Fruit fly (Drosophila melanogaster) whole organism, embryonic: ENCODE data around the gene CG12056.
A peak's percentile ranks its signal among the peaks of the same experiment; 100 is the strongest.

Experiments
- B-H2 ChIP-seq: fragments of 200-800 bp; sonication (Bioruptor generic); optimal IDR thresholded peaks from 2 replicates; lab custom pipeline; 2018; ENCODE audit warnings: missing biosample characterization, mild to moderate bottlenecking, missing genetic modification characterization
- BEAF-32 ChIP-seq: fragments of 200-800 bp; sonication (Bioruptor generic); optimal IDR thresholded peaks from 3 replicates; lab custom pipeline; 2017; ENCODE audit warnings: missing biosample characterization, missing genetic modification characterization, mild to moderate bottlenecking, moderate library complexity, missing genetic modification reagents
- CG10543 ChIP-seq: fragments of 200-800 bp; sonication (Bioruptor generic); optimal IDR thresholded peaks from 3 replicates; lab custom pipeline; 2017; ENCODE audit warnings: missing biosample characterization, mild to moderate bottlenecking, missing genetic modification characterization, moderate library complexity
- CG10959 ChIP-seq: fragments of 200-800 bp; sonication (Bioruptor generic); IDR thresholded peaks from 2 replicates; pipeline ENCODE4 v1.3.6; 2022; ENCODE audit warnings: missing biosample characterization, missing genetic modification characterization
- CG11085 ChIP-seq: fragments of 200-800 bp; sonication (Bioruptor generic); IDR thresholded peaks from 2 replicates; pipeline ENCODE4 v1.3.6; 2022; ENCODE audit warnings: missing biosample characterization, missing genetic modification characterization
- CG11093 ChIP-seq: fragments of 200-800 bp; sonication (Bioruptor generic); IDR thresholded peaks from 3 replicates; pipeline ENCODE4 v1.3.6; 2022; ENCODE audit warnings: missing biosample characterization, missing genetic modification characterization
- CG12104 ChIP-seq: fragments of 200-800 bp; sonication (Bioruptor generic); optimal IDR thresholded peaks from 3 replicates; lab custom pipeline; 2016; ENCODE audit warnings: missing biosample characterization, missing genetic modification characterization
- CG14050 ChIP-seq: fragments of 200-800 bp; sonication (Bioruptor generic); IDR thresholded peaks from 3 replicates; pipeline ENCODE4 v1.3.6; 2022; ENCODE audit warnings: missing biosample characterization, missing genetic modification characterization
- CG14441 ChIP-seq: fragments of 200-800 bp; sonication (Bioruptor generic); IDR thresholded peaks from 2 replicates; pipeline ENCODE4 v1.3.6; 2022; ENCODE audit warnings: missing biosample characterization, missing genetic modification characterization
- CG1603 ChIP-seq: fragments of 200-800 bp; sonication (Bioruptor generic); optimal IDR thresholded peaks from 2 replicates; lab custom pipeline; 2019; ENCODE audit warnings: missing biosample characterization, mild to moderate bottlenecking, missing genetic modification characterization, moderate library complexity
- CG18764 ChIP-seq: fragments of 200-800 bp; sonication (Bioruptor generic); optimal IDR thresholded peaks from 3 replicates; lab custom pipeline; 2016; ENCODE audit warnings: missing biosample characterization, missing genetic modification characterization
- CG42726 ChIP-seq: fragments of 200-800 bp; sonication (Bioruptor generic); IDR thresholded peaks from 2 replicates; pipeline ENCODE4 v1.3.6; 2022; ENCODE audit warnings: missing biosample characterization, missing genetic modification characterization; ENCODE audit not compliant: partially characterized antibody
- CG4328 ChIP-seq: fragments of 200-800 bp; sonication (Bioruptor generic); optimal IDR thresholded peaks from 3 replicates; lab custom pipeline; 2017; ENCODE audit warnings: missing biosample characterization, missing genetic modification reagents, missing genetic modification characterization
- CG4820 ChIP-seq: fragments of 200-800 bp; sonication (Bioruptor generic); optimal IDR thresholded peaks from 3 replicates; lab custom pipeline; 2016; ENCODE audit warnings: missing biosample characterization, missing genetic modification characterization
- CG4854 ChIP-seq: fragments of 200-800 bp; sonication (Bioruptor generic); optimal IDR thresholded peaks from 2 replicates; lab custom pipeline; 2016; ENCODE audit warnings: missing biosample characterization, missing genetic modification characterization, inconsistent platforms
- CG5245 ChIP-seq: fragments of 200-800 bp; sonication (Bioruptor generic); optimal IDR thresholded peaks from 3 replicates; lab custom pipeline; 2016; ENCODE audit warnings: missing biosample characterization, missing genetic modification characterization
- CG8290 ChIP-seq, 3 experiments: fragments of 200-800 bp; sonication (Bioruptor generic); optimal IDR thresholded peaks; 2 replicates each; lab custom pipeline; 2016 to 2019; ENCODE audit warnings: missing biosample characterization in 3 of 3, missing genetic modification characterization in 3 of 3, mild to moderate bottlenecking in 2 of 3, moderate library complexity in 1 of 3
- CG8478 ChIP-seq: fragments of >200 bp; optimal IDR thresholded peaks from 2 replicates; lab custom pipeline; 2018
- CG9932 ChIP-seq: fragments of 200-800 bp; sonication (Bioruptor generic); IDR thresholded peaks from 2 replicates; pipeline ENCODE4 v1.3.6; 2022; ENCODE audit warnings: missing biosample characterization, missing genetic modification characterization
- Dll ChIP-seq: fragments of 200-800 bp; sonication (Bioruptor generic); IDR thresholded peaks from 4 replicates; pipeline ENCODE4 v1.3.6; 2022; ENCODE audit warnings: missing biosample characterization, missing genetic modification characterization; ENCODE audit not compliant: partially characterized antibody
- Doc2 ChIP-seq: fragments of 200-800 bp; sonication (Bioruptor generic); IDR thresholded peaks from 2 replicates; pipeline ENCODE4 v1.3.6; 2022; ENCODE audit warnings: missing biosample characterization, missing genetic modification characterization
- Doc3 ChIP-seq: fragments of 200-800 bp; sonication (Bioruptor generic); IDR thresholded peaks from 3 replicates; pipeline ENCODE4 v1.3.6; 2022; ENCODE audit warnings: missing biosample characterization, missing genetic modification characterization; ENCODE audit not compliant: partially characterized antibody
- Dp ChIP-seq: fragments of 200-800 bp; sonication (Bioruptor generic); optimal IDR thresholded peaks from 2 replicates; lab custom pipeline; 2018; ENCODE audit warnings: missing biosample characterization, mild to moderate bottlenecking, missing genetic modification characterization, moderate library complexity
- Kr ChIP-seq: fragments of 200-800 bp; sonication (Bioruptor generic); optimal IDR thresholded peaks from 2 replicates; lab custom pipeline; 2017; ENCODE audit warnings: missing biosample characterization, mild to moderate bottlenecking, missing genetic modification characterization
- NFAT ChIP-seq: fragments of 200-800 bp; sonication (Bioruptor generic); IDR thresholded peaks from 2 replicates; pipeline ENCODE4 v1.3.6; 2022; ENCODE audit warnings: missing biosample characterization, missing genetic modification characterization
- NfI ChIP-seq: fragments of 200-800 bp; sonication (Bioruptor generic); optimal IDR thresholded peaks from 3 replicates; lab custom pipeline; 2018; ENCODE audit warnings: missing biosample characterization, mild to moderate bottlenecking, missing genetic modification characterization, moderate library complexity
- Xbp1 ChIP-seq: fragments of 200-800 bp; sonication (Bioruptor generic); optimal IDR thresholded peaks from 3 replicates; lab custom pipeline; 2016; ENCODE audit warnings: missing biosample characterization, mild to moderate bottlenecking, missing genetic modification characterization
- ab ChIP-seq: fragments of 200-800 bp; sonication (Bioruptor generic); optimal IDR thresholded peaks from 2 replicates; lab custom pipeline; 2016; ENCODE audit warnings: missing biosample characterization, missing genetic modification characterization
- ash1 ChIP-seq: fragments of 200-800 bp; sonication (Bioruptor generic); optimal IDR thresholded peaks from 2 replicates; lab custom pipeline; 2018; ENCODE audit warnings: missing biosample characterization, mild to moderate bottlenecking, missing genetic modification characterization
- br ChIP-seq: fragments of >200 bp; optimal IDR thresholded peaks from 2 replicates; lab custom pipeline; 2017
- crp ChIP-seq, 2 experiments: fragments of 200-800 bp; sonication (Bioruptor generic); optimal IDR thresholded peaks; 2 replicates in 1 of 2; 3 replicates in 1 of 2; lab custom pipeline; 2017; ENCODE audit warnings: missing biosample characterization in 2 of 2, missing genetic modification characterization in 2 of 2, mild to moderate bottlenecking in 1 of 2, moderate library complexity in 1 of 2
- dan ChIP-seq: fragments of 200-800 bp; sonication (Bioruptor generic); IDR thresholded peaks from 2 replicates; pipeline ENCODE4 v1.3.6; 2022; ENCODE audit warnings: missing biosample characterization, missing genetic modification characterization
- dysf ChIP-seq: fragments of 200-800 bp; sonication (Bioruptor generic); IDR thresholded peaks from 3 replicates; pipeline ENCODE4 v1.3.6; 2022; ENCODE audit warnings: missing biosample characterization, missing genetic modification characterization
- exex ChIP-seq: fragments of 200-800 bp; sonication (Bioruptor generic); optimal IDR thresholded peaks from 4 replicates; lab custom pipeline; 2018; ENCODE audit warnings: missing biosample characterization, mild to moderate bottlenecking, missing genetic modification characterization, moderate library complexity
- ftz-f1 ChIP-seq: fragments of 200-800 bp; sonication (Bioruptor generic); optimal IDR thresholded peaks from 2 replicates; lab custom pipeline; 2016; ENCODE audit warnings: missing biosample characterization, missing genetic modification characterization
- grn ChIP-seq: fragments of 200-800 bp; sonication (Bioruptor generic); optimal IDR thresholded peaks from 3 replicates; lab custom pipeline; 2017; ENCODE audit warnings: missing biosample characterization, missing genetic modification characterization
- knrl ChIP-seq: fragments of 200-800 bp; sonication (Bioruptor generic); IDR thresholded peaks from 3 replicates; pipeline ENCODE4 v1.3.6; 2022; ENCODE audit warnings: missing biosample characterization, missing genetic modification characterization; ENCODE audit not compliant: partially characterized antibody
- lilli ChIP-seq: fragments of 200-800 bp; sonication (Bioruptor generic); optimal IDR thresholded peaks from 3 replicates; lab custom pipeline; 2016; ENCODE audit warnings: missing biosample characterization, missing genetic modification characterization
- nmo ChIP-seq: fragments of 200-800 bp; sonication (Bioruptor generic); optimal IDR thresholded peaks from 2 replicates; lab custom pipeline; 2018; ENCODE audit warnings: missing biosample characterization, mild to moderate bottlenecking, missing genetic modification characterization, moderate library complexity
- odd ChIP-seq: fragments of 200-800 bp; sonication (Bioruptor generic); optimal IDR thresholded peaks from 2 replicates; lab custom pipeline; 2017; ENCODE audit warnings: missing biosample characterization, mild to moderate bottlenecking, missing genetic modification characterization
- peb ChIP-seq: fragments of 200-800 bp; sonication (Bioruptor generic); IDR thresholded peaks from 2 replicates; pipeline ENCODE4 v1.3.6; 2022; ENCODE audit warnings: missing biosample characterization, missing genetic modification characterization
- prd ChIP-seq, 3 experiments: fragments of >200 bp in 2 of 3; fragments of 200-800 bp in 1 of 3; sonication (Bioruptor generic) in 1 of 3; optimal IDR thresholded peaks in 2 of 3; IDR thresholded peaks in 1 of 3; 2 replicates in 2 of 3; 3 replicates in 1 of 3; pipeline versions ENCODE4 v1.3.6 to Lab custom; 2017 to 2022; ENCODE audit warnings: missing biosample characterization in 1 of 3, missing genetic modification characterization in 1 of 3
- repo ChIP-seq: fragments of 200-800 bp; sonication (Bioruptor generic); optimal IDR thresholded peaks from 2 replicates; lab custom pipeline; 2016; ENCODE audit warnings: missing biosample characterization, missing genetic modification characterization
- slbo ChIP-seq: fragments of 200-800 bp; sonication (Bioruptor generic); IDR thresholded peaks from 2 replicates; pipeline ENCODE4 v1.3.6; 2022; ENCODE audit warnings: missing biosample characterization, missing genetic modification characterization
- so ChIP-seq: fragments of 200-800 bp; sonication (Bioruptor generic); IDR thresholded peaks from 3 replicates; pipeline ENCODE4 v1.3.6; 2022; ENCODE audit warnings: missing biosample characterization, missing genetic modification characterization
- sqz ChIP-seq: fragments of 200-800 bp; sonication (Bioruptor generic); optimal IDR thresholded peaks from 3 replicates; lab custom pipeline; 2018; ENCODE audit warnings: missing biosample characterization, mild to moderate bottlenecking, missing genetic modification characterization
- unpg ChIP-seq: fragments of 200-800 bp; sonication (Bioruptor generic); optimal IDR thresholded peaks from 3 replicates; lab custom pipeline; 2018; ENCODE audit warnings: missing biosample characterization, mild to moderate bottlenecking, missing genetic modification characterization, moderate library complexity
- vnd ChIP-seq: fragments of 200-800 bp; sonication (Bioruptor generic); IDR thresholded peaks from 3 replicates; pipeline ENCODE4 v1.3.6; 2022; ENCODE audit warnings: missing biosample characterization, missing genetic modification characterization; ENCODE audit not compliant: partially characterized antibody
- z ChIP-seq: fragments of 200-800 bp; sonication (Bioruptor generic); IDR thresholded peaks from 3 replicates; pipeline ENCODE4 v1.3.6; 2022; ENCODE audit warnings: missing biosample characterization, missing genetic modification characterization
- zfh1 ChIP-seq: fragments of 200-800 bp; sonication (Bioruptor generic); IDR thresholded peaks from 3 replicates; pipeline ENCODE4 v1.3.6; 2022; ENCODE audit warnings: missing biosample characterization, missing genetic modification characterization

CG12056 gene

dm6 chrX:9196362-9196761 lies 3.9 kb downstream of the CG12056 start, which contains the start of gene CG12118 (continued):
- TF ChIP-seq CG14050 (GFP tag; lab: Robert Waterston, UW) (peak; percentile 65), CG4820 (GFP tag; lab: Kevin White, UChicago) (peak; percentile 65), CG10959 (GFP tag; lab: Robert Waterston, UW) (peak; percentile 63), CG4854 (GFP tag; lab: Kevin White, UChicago) (peak; percentile 55), dysf (peak; percentile 53; the same call in 2 of the 3 replicates), CG9932 (GFP tag; lab: Robert Waterston, UW) (peak; percentile 89), CG11093 (peak; percentile 74), repo (no peak), Dll (peak; percentile 97), CG14441 (peak; percentile 78), CG18764 (GFP tag; lab: Kevin White, UChicago) (peak; percentile 74), CG5245 (GFP tag; lab: Kevin White, UChicago) (peak; percentile 67), crp (GFP tag; optimal IDR thresholded peaks at IDR 0.05; lab: Kevin White, UChicago) (peak; percentile 87 to 98), ftz-f1 (no peak), CG1603 (peak; percentile 35), br (lab: Kevin White, UChicago) (no peak), CG12104 (GFP tag; lab: Kevin White, UChicago) (peak; percentile 64), CG8290 (GFP tag; optimal IDR thresholded peaks at IDR 0.05; lab: Kevin White, UChicago) (peak; percentile 78), CG8290 (tag; optimal IDR thresholded peaks at IDR 0.05; lab: Kevin White, UChicago) (peak; percentile 42 to 43), NfI (GFP tag; lab: Kevin White, UChicago) (peak; percentile 62), CG42726 (GFP tag; lab: Robert Waterston, UW) (peak; percentile 70; the same call in 1 of the 2 replicates), Kr (GFP tag; lab: Kevin White, UChicago) (no peak), B-H2 (GFP tag; lab: Kevin White, UChicago) (peak; percentile 81), nmo (GFP tag; lab: Kevin White, UChicago) (peak; percentile 85), Doc2 (GFP tag; lab: Robert Waterston, UW) (no peak), odd (GFP tag; lab: Kevin White, UChicago) (peak; percentile 43), grn (peak; percentile 21), CG10543 (GFP tag; lab: Kevin White, UChicago) (peak; percentile 50), dan (GFP tag; lab: Robert Waterston, UW) (no peak), so (GFP tag; lab: Robert Waterston, UW) (peak; percentile 56; the same call in 1 of the 3 replicates), lilli (GFP tag; lab: Kevin White, UChicago) (peak; percentile 82), exex (tag; lab: Kevin White, UChicago) (peak; percentile 50), CG11085 (GFP tag; lab: Robert Waterston, UW) (0 out of 2 replicates have a peak, but pooled peaks have one; percentile 42), sqz (GFP tag; lab: Kevin White, UChicago) (peak; percentile 43), ab (GFP tag; lab: Kevin White, UChicago) (no peak), ash1 (GFP tag; lab: Kevin White, UChicago) (no peak), NFAT (peak; percentile 78), zfh1 (GFP tag; lab: Robert Waterston, UW) (peak; percentile 89), slbo (GFP tag; lab: Robert Waterston, UW) (peak; percentile 94), BEAF-32 (GFP tag; lab: Kevin White, UChicago) (peak; percentile 89), Xbp1 (GFP tag; lab: Kevin White, UChicago) (peak; percentile 90), unpg (GFP tag; lab: Kevin White, UChicago) (peak; percentile 81), Doc3 (peak; percentile 95), knrl (peak; percentile 93), vnd (GFP tag; lab: Robert Waterston, UW) (peak; percentile 94), CG4328 (GFP tag; lab: Kevin White, UChicago) (peak; percentile 45), prd (optimal IDR thresholded peaks at IDR 0.05; lab: Kevin White, UChicago) (no peak), prd (GFP tag; IDR thresholded peaks at IDR 0.05; lab: Robert Waterston, UW) (peak; percentile 87), Dp (GFP tag; lab: Kevin White, UChicago) (peak; percentile 87), CG8478 (lab: Kevin White, UChicago) (no peak), z (GFP tag; lab: Robert Waterston, UW) (no peak), peb (GFP tag; lab: Robert Waterston, UW) (peak; percentile 38; the same call in 1 of the 2 replicates)
